Worm (Caenorhabditis elegans) whole organism, mixed stage, embryonic: Measurements from ENCODE around the gene F57A8.1.

Experiments used
- M03D4.4 ChIP-seq: sonication (generic microtip); optimal IDR thresholded peaks from 2 replicates; lab custom pipeline; 2017; ENCODE audit warnings: mild to moderate bottlenecking, missing genetic modification characterization, missing compliant biosample characterization
- bed-3 ChIP-seq: fragments of 200-800 bp; sonication (Bioruptor generic); optimal IDR thresholded peaks from 3 replicates; lab custom pipeline; 2018; ENCODE audit warnings: mild to moderate bottlenecking, missing genetic modification characterization, moderate library complexity, missing compliant biosample characterization
- blmp-1 ChIP-seq: fragments of 150-350 bp; optimal IDR thresholded peaks from 2 replicates; lab custom pipeline; 2014; ENCODE audit warnings: missing biosample characterization, missing genetic modification characterization
- ceh-39 ChIP-seq: fragments of 150-350 bp; optimal IDR thresholded peaks from 2 replicates; lab custom pipeline; 2014; ENCODE audit warnings: missing biosample characterization, missing genetic modification characterization
- ceh-43 ChIP-seq: fragments of 200-800 bp; sonication (Bioruptor generic); optimal IDR thresholded peaks from 2 replicates; lab custom pipeline; 2018; ENCODE audit warnings: mild to moderate bottlenecking, missing genetic modification characterization, moderate library complexity, missing compliant biosample characterization
- ceh-83 ChIP-seq: fragments of 200-800 bp; sonication (Bioruptor generic); optimal IDR thresholded peaks from 2 replicates; lab custom pipeline; 2018; ENCODE audit warnings: mild to moderate bottlenecking, missing genetic modification characterization, missing compliant biosample characterization
- ces-1 ChIP-seq: fragments of 150-350 bp; optimal IDR thresholded peaks from 2 replicates; lab custom pipeline; 2014; ENCODE audit warnings: missing biosample characterization, missing genetic modification reagents, missing genetic modification characterization
- drap-1 ChIP-seq: fragments of 200-800 bp; sonication (Bioruptor generic); optimal IDR thresholded peaks from 3 replicates; lab custom pipeline; 2018; ENCODE audit warnings: mild to moderate bottlenecking, missing genetic modification characterization, missing compliant biosample characterization
- elt-1 ChIP-seq: sonication (generic microtip); optimal IDR thresholded peaks from 2 replicates; lab custom pipeline; 2017; ENCODE audit warnings: missing genetic modification characterization, mild to moderate bottlenecking, missing compliant biosample characterization, antibody characterized with exemption, moderate library complexity, borderline replicate concordance; ENCODE audit not compliant: insufficient read depth
- elt-3 ChIP-seq: fragments of 150-350 bp; optimal IDR thresholded peaks from 2 replicates; lab custom pipeline; 2014; ENCODE audit warnings: missing biosample characterization, missing genetic modification characterization
- flh-1 ChIP-seq: fragments of 200-800 bp; sonication (Bioruptor generic); optimal IDR thresholded peaks from 2 replicates; lab custom pipeline; 2018; ENCODE audit warnings: mild to moderate bottlenecking, missing genetic modification characterization, moderate library complexity, missing compliant biosample characterization
- ham-2 ChIP-seq: fragments of 200-800 bp; sonication (Bioruptor generic); optimal IDR thresholded peaks from 2 replicates; lab custom pipeline; 2018; ENCODE audit warnings: mild to moderate bottlenecking, missing genetic modification characterization, missing compliant biosample characterization
- hlh-1 ChIP-seq: fragments of 150-350 bp; optimal IDR thresholded peaks from 2 replicates; lab custom pipeline; 2014; ENCODE audit warnings: missing biosample characterization, missing genetic modification reagents, missing genetic modification characterization
- lin-13 ChIP-seq: fragments of 150-350 bp; optimal IDR thresholded peaks from 2 replicates; lab custom pipeline; 2014; ENCODE audit warnings: missing biosample characterization, missing genetic modification characterization
- lin-32 ChIP-seq: fragments of 200-800 bp; sonication (Bioruptor generic); optimal IDR thresholded peaks from 2 replicates; lab custom pipeline; 2018; ENCODE audit warnings: mild to moderate bottlenecking, missing genetic modification characterization, missing compliant biosample characterization
- lsy-2 ChIP-seq: fragments of 150-350 bp; optimal IDR thresholded peaks from 2 replicates; lab custom pipeline; 2014; ENCODE audit warnings: missing biosample characterization, missing genetic modification characterization
- mab-5 ChIP-seq: fragments of 150-350 bp; optimal IDR thresholded peaks from 2 replicates; lab custom pipeline; 2014; ENCODE audit warnings: missing biosample characterization, missing genetic modification characterization
- mep-1 ChIP-seq: fragments of 150-350 bp; optimal IDR thresholded peaks from 2 replicates; lab custom pipeline; 2017; ENCODE audit warnings: missing biosample characterization, missing genetic modification reagents, missing genetic modification characterization, inconsistent platforms
- nhr-2 ChIP-seq: fragments of 150-350 bp; optimal IDR thresholded peaks from 2 replicates; lab custom pipeline; 2014; ENCODE audit warnings: missing biosample characterization, missing genetic modification characterization
- nhr-237 ChIP-seq: fragments of 150-350 bp; optimal IDR thresholded peaks from 2 replicates; lab custom pipeline; 2014; ENCODE audit warnings: missing biosample characterization, missing genetic modification characterization
- nhr-28 ChIP-seq: fragments of 150-350 bp; optimal IDR thresholded peaks from 2 replicates; lab custom pipeline; 2014; ENCODE audit warnings: missing biosample characterization, missing genetic modification characterization
- nhr-76 ChIP-seq: sonication (generic microtip); optimal IDR thresholded peaks from 2 replicates; lab custom pipeline; 2017; ENCODE audit warnings: missing biosample characterization, missing genetic modification characterization
- pha-4 ChIP-seq: fragments of 150-350 bp; optimal IDR thresholded peaks from 2 replicates; lab custom pipeline; 2018; ENCODE audit warnings: missing biosample characterization, missing genetic modification reagents, missing genetic modification characterization
- sem-2 ChIP-seq: fragments of 200-800 bp; sonication (Bioruptor generic); optimal IDR thresholded peaks from 2 replicates; lab custom pipeline; 2018; ENCODE audit warnings: mild to moderate bottlenecking, missing genetic modification characterization, missing compliant biosample characterization
- sptf-1 ChIP-seq: sonication (generic microtip); optimal IDR thresholded peaks from 2 replicates; lab custom pipeline; 2017; ENCODE audit warnings: mild to moderate bottlenecking, missing genetic modification characterization, moderate library complexity, missing compliant biosample characterization
- unc-120 ChIP-seq: sonication (generic microtip); optimal IDR thresholded peaks from 2 replicates; lab custom pipeline; 2017; ENCODE audit warnings: missing genetic modification characterization, missing compliant biosample characterization; ENCODE audit not compliant: poor library complexity, severe bottlenecking
- unc-39 ChIP-seq: fragments of 150-350 bp; optimal IDR thresholded peaks from 2 replicates; lab custom pipeline; 2014; ENCODE audit warnings: missing biosample characterization, missing genetic modification characterization
- unc-62 ChIP-seq: fragments of 150-350 bp; optimal IDR thresholded peaks from 2 replicates; lab custom pipeline; 2014; ENCODE audit warnings: missing biosample characterization, missing genetic modification reagents, missing genetic modification characterization
- zip-8 ChIP-seq: fragments of 150-350 bp; optimal IDR thresholded peaks from 2 replicates; lab custom pipeline; 2014; ENCODE audit warnings: missing biosample characterization, missing genetic modification characterization
- ztf-11 ChIP-seq: fragments of 150-350 bp; optimal IDR thresholded peaks from 2 replicates; lab custom pipeline; 2014; ENCODE audit warnings: missing biosample characterization, missing genetic modification characterization

F57A8.1 gene

DNA sequence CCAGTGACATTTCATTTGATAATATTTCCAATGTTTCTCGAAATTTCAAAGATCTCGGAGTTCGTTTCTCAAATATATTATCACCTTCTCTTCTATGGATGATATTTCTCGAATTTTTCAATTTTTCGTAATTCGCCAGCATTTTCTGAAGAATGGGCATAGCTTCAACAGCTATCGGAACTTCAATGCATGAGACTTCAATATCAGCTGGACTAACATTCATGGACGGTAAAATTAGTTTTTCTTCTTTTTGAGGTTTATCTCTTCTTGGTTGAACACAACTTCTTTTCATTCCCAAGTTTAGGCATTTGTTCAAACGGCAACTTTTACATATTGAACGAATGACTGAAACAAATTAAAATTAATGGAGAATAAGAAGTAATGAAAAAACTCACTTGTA lies 43.8 kb downstream of the F57A8.1 start:
- TF ChIP-seq nhr-237 (tag; lab: Kevin White, UChicago) (no peak), unc-39 (tag; lab: Kevin White, UChicago) (no peak)

DNA sequence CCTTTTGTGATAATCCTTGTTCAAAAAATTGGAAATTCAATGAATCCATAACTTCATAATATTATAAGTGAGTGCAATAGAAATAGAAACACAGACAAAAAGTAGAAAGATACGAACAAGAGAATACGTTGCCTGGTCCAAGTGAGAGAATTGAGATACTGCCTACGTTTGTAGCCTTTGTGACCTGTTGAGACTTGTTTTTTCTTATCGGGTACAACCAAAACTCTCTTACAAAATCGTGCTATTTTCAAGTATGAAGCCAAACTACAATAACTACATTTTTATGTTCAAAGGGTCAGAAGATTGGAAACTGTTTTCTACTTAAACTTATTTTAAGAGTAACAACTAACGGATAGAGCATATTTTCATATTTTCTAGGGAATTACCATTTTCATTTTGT lies 44.5 kb downstream of the F57A8.1 start, which contains the start of gene nhr-205:
Gene nhr-205 (minus strand): TSS at position 141 of the 400 bp plus-strand sequence.
- TF ChIP-seq sptf-1 (tag; lab: Kevin White, UChicago) (no peak), ceh-39 (tag; lab: Kevin White, UChicago) (no peak), zip-8 (tag; lab: Kevin White, UChicago) (no peak), flh-1 (GFP tag; lab: Kevin White, UChicago) (no peak), ham-2 (GFP tag; lab: Kevin White, UChicago) (no peak), lin-13 (tag; lab: Kevin White, UChicago) (no peak), mep-1 (no peak), ztf-11 (tag; lab: Kevin White, UChicago) (no peak), pha-4 (no peak), ceh-43 (GFP tag; lab: Kevin White, UChicago) (no peak), drap-1 (no peak), nhr-2 (tag; lab: Kevin White, UChicago) (no peak), lsy-2 (no peak), elt-3 (tag; lab: Kevin White, UChicago) (no peak), sem-2 (no peak), mab-5 (no peak), hlh-1 (tag; lab: Kevin White, UChicago) (no peak)

DNA sequence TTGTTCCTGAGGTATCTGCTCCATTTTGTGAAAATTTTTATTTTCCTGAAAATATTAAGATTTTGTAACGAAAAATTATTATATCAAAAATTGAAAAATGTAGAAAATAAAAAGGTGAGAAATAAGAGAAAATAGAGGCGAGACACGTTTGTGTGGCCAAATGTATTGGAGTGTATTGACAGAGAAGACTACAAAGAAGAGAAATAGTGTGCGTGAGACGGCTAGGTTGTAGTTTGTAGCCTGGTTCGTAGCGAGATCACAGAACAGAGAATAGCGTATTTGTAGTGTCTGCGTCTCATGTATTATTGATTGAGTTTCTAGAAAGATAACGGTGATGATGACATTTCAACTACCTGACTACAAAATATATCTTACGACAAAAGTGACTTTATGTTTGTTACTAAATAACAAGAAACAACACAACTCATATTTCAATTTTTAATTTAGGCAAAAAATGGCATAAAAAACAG lies 46.9 kb downstream of the F57A8.1 start, which contains the start of gene nhr-12:
Gene nhr-12 (minus strand): TSS at position 51 of the 470 bp plus-strand sequence.
- no peak for TF ChIP-seq elt-1 (tag; lab: Kevin White, UChicago)
- TF ChIP-seq unc-62 = no peak
- no peak for TF ChIP-seq bed-3 (GFP tag; lab: Kevin White, UChicago)
- no peak for TF ChIP-seq lin-32
- no peak for TF ChIP-seq nhr-2 (tag; lab: Kevin White, UChicago)
- TF ChIP-seq nhr-237 (tag; lab: Kevin White, UChicago) = no peak
- TF ChIP-seq zip-8 (tag; lab: Kevin White, UChicago) = no peak
- no peak for TF ChIP-seq ceh-83 (GFP tag; lab: Kevin White, UChicago)
- TF ChIP-seq nhr-76 (tag; lab: Kevin White, UChicago) = no peak
- TF ChIP-seq ces-1 (GFP tag; lab: Kevin White, UChicago) = no peak
- no peak for TF ChIP-seq unc-120 (tag; lab: Kevin White, UChicago)
- TF ChIP-seq hlh-1 (tag; lab: Kevin White, UChicago) = no peak
- TF ChIP-seq blmp-1 (tag; lab: Kevin White, UChicago) = no peak
- TF ChIP-seq mep-1 = peak; percentile 13
- TF ChIP-seq nhr-28 (tag; lab: Kevin White, UChicago) = peak; percentile 50
- TF ChIP-seq ham-2 (GFP tag; lab: Kevin White, UChicago) = no peak

DNA sequence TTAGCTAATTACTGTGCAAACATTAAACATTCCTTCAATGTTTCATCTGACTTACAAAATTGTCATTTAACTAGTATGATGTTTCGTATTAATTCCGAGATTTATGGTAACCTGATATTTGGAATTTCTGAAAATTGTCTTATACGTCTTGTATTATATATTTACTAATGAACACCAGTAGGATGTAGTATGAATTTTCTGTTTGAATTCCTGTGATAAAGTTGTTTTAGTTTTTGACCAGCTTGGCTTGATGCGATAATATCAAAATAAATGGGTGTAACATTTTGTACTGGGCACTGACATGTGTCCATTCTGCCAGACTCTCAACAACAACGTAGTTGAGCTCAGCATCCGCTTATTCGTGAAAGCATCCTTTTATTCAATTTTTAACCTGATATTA lies 47.7 kb downstream of the F57A8.1 start, which contains the start of gene R04B5.6:
Gene R04B5.6 (plus strand): TSS at position 301 of the 400 bp plus-strand sequence.
- TF ChIP-seq hlh-1 (tag; lab: Kevin White, UChicago) (peak; percentile 6), lin-32 (no peak)

DNA sequence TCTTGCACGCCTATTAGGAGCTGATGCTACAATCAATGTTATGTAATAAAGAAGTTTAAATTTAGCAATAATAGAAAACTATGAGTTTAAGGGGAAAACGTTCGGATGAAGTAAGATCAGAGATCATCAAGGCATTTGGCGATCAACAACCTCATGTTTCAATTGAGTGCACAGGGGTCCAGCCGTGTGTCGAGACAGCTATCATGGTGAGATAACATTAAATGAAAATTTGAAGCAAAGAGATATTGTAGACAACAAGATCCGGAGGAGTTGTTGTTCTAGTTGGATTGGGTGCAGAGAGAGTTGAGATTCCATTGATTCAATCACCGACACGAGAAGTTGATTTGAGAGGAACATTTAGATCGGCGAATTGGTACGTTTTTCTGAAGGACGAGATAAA lies 49.0 kb downstream of the F57A8.1 start:
- TF ChIP-seq hlh-1 (tag; lab: Kevin White, UChicago) (peak; percentile 52), drap-1 (no peak)

DNA sequence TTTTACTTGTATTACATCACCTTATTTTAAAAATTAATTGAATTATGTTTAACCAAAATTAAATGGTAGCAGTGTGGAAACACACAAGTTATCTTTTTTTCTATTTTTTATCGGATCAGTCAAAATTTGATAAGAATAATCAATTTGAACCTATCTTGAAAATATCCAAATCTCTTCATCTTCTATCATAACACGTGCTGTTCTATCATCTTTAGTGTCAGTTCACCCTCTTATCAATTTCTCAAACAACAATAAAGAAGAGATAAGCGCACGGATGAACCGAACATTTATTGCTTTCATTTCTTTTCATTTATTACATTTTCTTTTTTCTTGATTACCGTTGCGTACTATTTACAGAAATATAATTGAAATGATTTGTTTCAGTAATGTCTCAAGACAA lies 50.0 kb downstream of the F57A8.1 start, which contains the start of gene R04B5.5:
Gene R04B5.5 (plus strand): TSS at position 378 of the 400 bp plus-strand sequence.
- TF ChIP-seq ztf-11 (tag; lab: Kevin White, UChicago) (no peak), ceh-39 (tag; lab: Kevin White, UChicago) (no peak), mep-1 (no peak), elt-3 (tag; lab: Kevin White, UChicago) (peak; percentile 86), nhr-237 (tag; lab: Kevin White, UChicago) (no peak), unc-62 (peak; percentile 62), bed-3 (GFP tag; lab: Kevin White, UChicago) (no peak), ceh-83 (GFP tag; lab: Kevin White, UChicago) (no peak), ham-2 (GFP tag; lab: Kevin White, UChicago) (no peak), nhr-28 (tag; lab: Kevin White, UChicago) (no peak), elt-1 (tag; lab: Kevin White, UChicago) (peak; percentile 30), sem-2 (no peak), M03D4.4 (no peak), lin-13 (tag; lab: Kevin White, UChicago) (no peak), hlh-1 (tag; lab: Kevin White, UChicago) (no peak), nhr-2 (tag; lab: Kevin White, UChicago) (no peak)
